Worm (Caenorhabditis elegans) whole organism, L1 larva: ENCODE results near the gene C06E7.2.

ENCODE experiments used
- aly-2 ChIP-seq: fragments of 150-350 bp; optimal IDR thresholded peaks from 2 replicates; lab custom pipeline; 2014; ENCODE audit warnings: missing biosample characterization, missing genetic modification characterization
- ama-1 ChIP-seq: fragments of 150-350 bp; optimal IDR thresholded peaks from 2 replicates; lab custom pipeline; 2014
- ceh-8 ChIP-seq: fragments of 200-800 bp; sonication (Bioruptor generic); optimal IDR thresholded peaks from 2 replicates; lab custom pipeline; 2018; ENCODE audit warnings: mild to moderate bottlenecking, missing genetic modification characterization, moderate library complexity, missing compliant biosample characterization
- fos-1 ChIP-seq: fragments of 150-350 bp; optimal IDR thresholded peaks from 2 replicates; lab custom pipeline; 2014; ENCODE audit warnings: missing biosample characterization, missing genetic modification characterization
- hlh-17 ChIP-seq: fragments of 200-800 bp; sonication (Bioruptor generic); optimal IDR thresholded peaks from 2 replicates; lab custom pipeline; 2018; ENCODE audit warnings: missing genetic modification characterization, mild to moderate bottlenecking, missing compliant biosample characterization, moderate library complexity, borderline replicate concordance
- lin-13 ChIP-seq: fragments of 150-350 bp; optimal IDR thresholded peaks from 2 replicates; lab custom pipeline; 2014; ENCODE audit warnings: missing biosample characterization, missing genetic modification reagents, missing genetic modification characterization
- lin-14 ChIP-seq: fragments of 200-800 bp; sonication (Bioruptor generic); optimal IDR thresholded peaks from 2 replicates; lab custom pipeline; 2018; ENCODE audit warnings: mild to moderate bottlenecking, missing genetic modification characterization, moderate library complexity, missing compliant biosample characterization
- lin-15B ChIP-seq: fragments of 150-350 bp; sonication (generic microtip); optimal IDR thresholded peaks from 3 replicates; lab custom pipeline; 2014; ENCODE audit warnings: missing biosample characterization, missing genetic modification characterization
- lsy-2 ChIP-seq, 2 experiments: fragments of 150-350 bp; optimal IDR thresholded peaks; 2 replicates each; lab custom pipeline; 2014; ENCODE audit warnings: missing biosample characterization in 2 of 2, missing genetic modification characterization in 2 of 2
- mep-1 ChIP-seq: fragments of 150-350 bp; optimal IDR thresholded peaks from 2 replicates; lab custom pipeline; 2014; ENCODE audit warnings: missing biosample characterization, missing genetic modification characterization
- nhr-237 ChIP-seq: fragments of 150-350 bp; optimal IDR thresholded peaks from 2 replicates; lab custom pipeline; 2014; ENCODE audit warnings: missing biosample characterization, missing genetic modification characterization
- snpc-4 ChIP-seq: fragments of 150-350 bp; optimal IDR thresholded peaks from 2 replicates; lab custom pipeline; 2014; ENCODE audit warnings: missing biosample characterization, missing genetic modification characterization
- snu-23 ChIP-seq: sonication (generic microtip); optimal IDR thresholded peaks from 2 replicates; lab custom pipeline; 2016; ENCODE audit warnings: missing genetic modification characterization, missing compliant biosample characterization
- tbx-2 ChIP-seq: sonication (generic microtip); optimal IDR thresholded peaks from 2 replicates; lab custom pipeline; 2016; ENCODE audit warnings: missing genetic modification characterization, missing compliant biosample characterization

ce11 chrIV:5886605-5887004 is 47.3 kb downstream of the C06E7.2 start:
- TF ChIP-seq lin-15B (tag; lab: Kevin White, UChicago) (no peak), nhr-237 (tag; lab: Kevin White, UChicago) (no peak), snpc-4 (tag; lab: Kevin White, UChicago) (no peak), fos-1 (tag; lab: Kevin White, UChicago) (no peak), lsy-2 (tag; optimal IDR thresholded peaks at IDR 0.05; lab: Kevin White, UChicago) (no peak), lin-14 (GFP tag; lab: Kevin White, UChicago) (no peak), ama-1 (lab: Kevin White, UChicago) (no peak), snu-23 (no peak), aly-2 (tag; lab: Kevin White, UChicago) (no peak), lin-13 (GFP tag; lab: Kevin White, UChicago) (no peak), tbx-2 (tag; lab: Kevin White, UChicago) (no peak), hlh-17 (no peak), mep-1 (no peak), ceh-8 (GFP tag; lab: Kevin White, UChicago) (no peak)
